Fruit fly (Drosophila melanogaster) whole organism, pupa: ENCODE measurements around the gene CG33490.
"Not testable (repeated sequence)": the region's sequence is repeated elsewhere in the genome, so short reads cannot be mapped to it uniquely, and the experiment has no call there.

Experiments used
- CG9948 ChIP-seq: fragments of 200-800 bp; sonication (Bioruptor generic); optimal IDR thresholded peaks from 2 replicates; lab custom pipeline; 2018; ENCODE audit warnings: missing biosample characterization, mild to moderate bottlenecking, missing genetic modification characterization, moderate library complexity
- Ets98B ChIP-seq: fragments of 200-800 bp; sonication (Bioruptor generic); IDR thresholded peaks from 2 replicates; pipeline ENCODE4 v1.3.6; 2022; ENCODE audit warnings: missing biosample characterization, missing genetic modification characterization

DNA sequence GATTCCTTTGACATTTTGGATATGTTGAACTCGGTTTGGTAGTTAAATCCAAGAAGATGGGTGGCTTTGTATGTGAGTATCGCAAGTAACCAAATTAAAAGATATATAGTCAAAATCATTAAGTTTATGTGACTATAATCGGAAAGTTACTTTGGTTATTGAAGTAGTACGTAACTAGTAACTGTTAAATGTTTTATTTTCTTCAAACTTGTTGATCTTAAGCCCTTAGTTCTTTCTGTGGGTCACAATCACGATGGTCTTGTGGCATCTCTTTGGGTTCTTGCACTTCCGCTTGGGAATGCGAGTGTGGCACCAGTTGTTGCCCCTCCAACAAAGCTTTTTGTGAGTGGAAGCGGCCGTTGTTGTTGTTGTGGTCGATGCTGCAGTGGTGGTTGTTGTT, 2.5 kb upstream of the CG33490 start, which contains the start of gene CG33489:
- TF ChIP-seq CG9948 (tag; lab: Kevin White, UChicago); Ets98B: not testable (repeated sequence)
